Worm (Caenorhabditis elegans): ENCODE data around the gene msrp-5.

- no peak for TF ChIP-seq sea-2 (GFP tag; IDR thresholded peaks at IDR 0.05)
- no peak for TF ChIP-seq hlh-26 (GFP tag; conservative IDR thresholded peaks at IDR 0.05)
- TF ChIP-seq ama-1 (optimal IDR thresholded peaks at IDR 0.05): no peak
- no peak for TF ChIP-seq ama-1 (GFP tag; optimal IDR thresholded peaks at IDR 0.05)
- TF ChIP-seq Y67H2A.10 (GFP tag; conservative IDR thresholded peaks at IDR 0.05): no peak
Observed at ce11 chrII:2637359-2637758, 20.6 kb downstream of the msrp-5 start, which contains the start of gene F22E5.21.
